Worm (Caenorhabditis elegans): ENCODE data around the gene chil-2.

DNA sequence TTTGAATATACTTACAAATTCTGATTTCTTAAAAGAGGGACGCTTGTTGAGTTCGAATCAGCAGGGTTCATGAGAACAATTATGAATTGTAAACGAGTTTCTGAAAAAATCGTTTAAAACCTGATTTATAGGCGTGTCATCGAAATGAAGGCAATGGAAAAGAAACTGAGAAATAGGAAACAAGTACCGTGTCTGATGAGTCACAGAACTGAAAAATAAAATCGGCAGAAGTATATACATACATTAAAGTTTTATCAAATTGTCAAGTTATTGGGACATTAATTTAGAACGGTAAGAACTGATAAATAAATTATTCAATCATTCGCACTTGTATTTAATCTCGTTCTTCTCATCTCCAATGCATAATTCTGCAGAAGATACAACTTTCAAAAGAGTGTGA lies 29.2 kb downstream of the chil-2 start, which contains the start of gene chil-9:
- TF ChIP-seq pax-3 (tag; optimal IDR thresholded peaks at IDR 0.05) (no peak), ceh-82 (tag; optimal IDR thresholded peaks at IDR 0.05) (no peak)
